Worm (Caenorhabditis elegans) whole organism, young adult: Measurements from ENCODE around the gene col-176.

Experiments used
- B0336.3 ChIP-seq: fragments of 200-800 bp; sonication (Bioruptor generic); IDR thresholded peaks from 2 replicates; pipeline ENCODE4 v1.3.6; 2022; ENCODE audit warnings: missing genetic modification characterization, missing compliant biosample characterization
- C06A6.2 ChIP-seq: fragments of 200-800 bp; sonication (Bioruptor generic); conservative IDR thresholded peaks from 2 replicates; pipeline ENCODE4 v1.3.6; 2022; ENCODE audit warnings: missing genetic modification characterization, missing compliant biosample characterization
- D2030.7 ChIP-seq: fragments of 200-800 bp; sonication (Bioruptor generic); IDR thresholded peaks from 2 replicates; pipeline ENCODE4 v1.3.6; 2022; ENCODE audit warnings: missing genetic modification reagents, missing genetic modification characterization, missing compliant biosample characterization
- F37B4.10 ChIP-seq: fragments of 200-800 bp; sonication (Bioruptor generic); IDR thresholded peaks from 2 replicates; pipeline ENCODE4 v1.3.6; 2022; ENCODE audit warnings: missing genetic modification characterization, missing compliant biosample characterization
- F52B5.7 ChIP-seq: sonication (generic microtip); optimal IDR thresholded peaks from 2 replicates; lab custom pipeline; 2016; ENCODE audit warnings: mild to moderate bottlenecking, missing genetic modification characterization, missing compliant biosample characterization
- T07F8.4 ChIP-seq: sonication (generic microtip); optimal IDR thresholded peaks from 2 replicates; lab custom pipeline; 2016; ENCODE audit warnings: mild to moderate bottlenecking, missing genetic modification characterization, moderate library complexity, missing compliant biosample characterization
- T26A5.8 ChIP-seq: sonication (generic microtip); optimal IDR thresholded peaks from 2 replicates; lab custom pipeline; 2016; ENCODE audit warnings: missing genetic modification characterization, missing compliant biosample characterization
- Y95B8A.8 ChIP-seq: fragments of 200-800 bp; sonication (Bioruptor generic); IDR thresholded peaks from 2 replicates; pipeline ENCODE4 v1.3.6; 2022; ENCODE audit warnings: missing genetic modification reagents, missing genetic modification characterization, missing compliant biosample characterization
- atf-7 ChIP-seq: sonication (generic microtip); optimal IDR thresholded peaks from 2 replicates; lab custom pipeline; 2017; ENCODE audit warnings: mild to moderate bottlenecking, missing genetic modification characterization, missing compliant biosample characterization
- attf-3 ChIP-seq: fragments of 200-800 bp; sonication (Bioruptor generic); conservative IDR thresholded peaks from 2 replicates; pipeline ENCODE4 v1.3.6; 2022; ENCODE audit warnings: missing genetic modification reagents, missing genetic modification characterization, missing compliant biosample characterization
- cebp-1 ChIP-seq, 2 experiments: fragments of 200-800 bp in 1 of 2; sonication (Bioruptor generic) in 1 of 2; sonication (generic microtip) in 1 of 2; IDR thresholded peaks in 1 of 2; optimal IDR thresholded peaks in 1 of 2; 2 replicates each; pipeline versions ENCODE4 v1.3.6 to Lab custom; 2017 to 2022; ENCODE audit warnings: missing compliant biosample characterization in 2 of 2, missing genetic modification characterization in 2 of 2, mild to moderate bottlenecking in 1 of 2, missing genetic modification reagents in 1 of 2, moderate library complexity in 1 of 2
- dox-1 ChIP-seq: fragments of 200-800 bp; sonication (Bioruptor generic); IDR thresholded peaks from 2 replicates; pipeline ENCODE4 v1.3.6; 2022; ENCODE audit warnings: missing genetic modification reagents, missing genetic modification characterization, missing compliant biosample characterization
- dpff-1 ChIP-seq: sonication (generic microtip); optimal IDR thresholded peaks from 2 replicates; lab custom pipeline; 2017; ENCODE audit warnings: mild to moderate bottlenecking, missing genetic modification characterization, missing compliant biosample characterization
- dpl-1 ChIP-seq: fragments of 150-350 bp; optimal IDR thresholded peaks from 2 replicates; lab custom pipeline; 2014; ENCODE audit warnings: missing biosample characterization, missing genetic modification reagents, missing genetic modification characterization
- egl-18 ChIP-seq: fragments of 200-800 bp; sonication (Bioruptor generic); IDR thresholded peaks from 2 replicates; pipeline ENCODE4 v1.3.6; 2022; ENCODE audit warnings: missing genetic modification reagents, missing genetic modification characterization, missing compliant biosample characterization
- hmg-1.2 ChIP-seq: fragments of 200-800 bp; sonication (Bioruptor generic); IDR thresholded peaks from 2 replicates; pipeline ENCODE4 v1.3.6; 2022; ENCODE audit warnings: missing genetic modification reagents, missing genetic modification characterization, missing compliant biosample characterization
- let-607 ChIP-seq, 2 experiments: fragments of 200-800 bp in 1 of 2; sonication (Bioruptor generic) in 1 of 2; sonication (generic microtip) in 1 of 2; optimal IDR thresholded peaks; 2 replicates each; lab custom pipeline; 2016 to 2018; ENCODE audit warnings: mild to moderate bottlenecking in 2 of 2, missing compliant biosample characterization in 2 of 2, missing genetic modification characterization in 2 of 2, moderate library complexity in 2 of 2, missing genotype in 1 of 2
- lin-26 ChIP-seq: fragments of 200-800 bp; sonication (Bioruptor generic); IDR thresholded peaks from 2 replicates; pipeline ENCODE4 v1.3.6; 2022; ENCODE audit warnings: missing genetic modification reagents, missing genetic modification characterization, missing compliant biosample characterization
- lir-1 ChIP-seq: fragments of 200-800 bp; sonication (Bioruptor generic); conservative IDR thresholded peaks from 2 replicates; pipeline ENCODE4 v1.3.6; 2022; ENCODE audit warnings: missing genetic modification reagents, missing genetic modification characterization, missing compliant biosample characterization
- lsy-27 ChIP-seq: sonication (generic microtip); optimal IDR thresholded peaks from 2 replicates; lab custom pipeline; 2017; ENCODE audit warnings: missing genetic modification characterization, mild to moderate bottlenecking, missing compliant biosample characterization, antibody characterized with exemption, missing genotype, borderline replicate concordance; ENCODE audit not compliant: insufficient read depth
- madf-10 ChIP-seq: sonication (generic microtip); optimal IDR thresholded peaks from 2 replicates; lab custom pipeline; 2016; ENCODE audit warnings: mild to moderate bottlenecking, missing genetic modification characterization, missing compliant biosample characterization
- madf-3 ChIP-seq: fragments of 200-800 bp; sonication (Bioruptor generic); IDR thresholded peaks from 2 replicates; pipeline ENCODE4 v1.3.6; 2022; ENCODE audit warnings: missing genetic modification reagents, missing genetic modification characterization, missing compliant biosample characterization
- nhr-80 ChIP-seq: sonication (generic microtip); optimal IDR thresholded peaks from 2 replicates; lab custom pipeline; 2016; ENCODE audit warnings: missing genetic modification characterization, missing compliant biosample characterization
- rcor-1 ChIP-seq: fragments of 200-800 bp; sonication (Bioruptor generic); IDR thresholded peaks from 2 replicates; pipeline ENCODE4 v1.3.6; 2022; ENCODE audit warnings: missing genetic modification reagents, missing genetic modification characterization, missing compliant biosample characterization
- snpc-1.3 ChIP-seq: sonication (generic microtip); optimal IDR thresholded peaks from 2 replicates; lab custom pipeline; 2017; ENCODE audit warnings: missing genetic modification characterization, mild to moderate bottlenecking, missing compliant biosample characterization, antibody characterized with exemption, moderate library complexity, missing genotype, missing genetic modification reagents; ENCODE audit not compliant: insufficient read depth
- snpc-4 ChIP-seq, 5 experiments: fragments of 150-350 bp in 1 of 5; sonication (generic microtip) in 4 of 5; optimal IDR thresholded peaks; 2 replicates each; lab custom pipeline; 2014 to 2018; ENCODE audit warnings: missing genetic modification characterization in 5 of 5, missing biosample characterization in 3 of 5, antibody characterized with exemption in 2 of 5, mild to moderate bottlenecking in 2 of 5, missing compliant biosample characterization in 2 of 5, missing genotype in 2 of 5, moderate library complexity in 2 of 5, missing genetic modification reagents in 1 of 5
- somi-1 ChIP-seq: fragments of 200-800 bp; sonication (Bioruptor generic); optimal IDR thresholded peaks from 2 replicates; lab custom pipeline; 2018; ENCODE audit warnings: mild to moderate bottlenecking, missing genetic modification characterization, missing compliant biosample characterization
- sptf-2 ChIP-seq: fragments of 200-800 bp; sonication (Bioruptor generic); optimal IDR thresholded peaks from 2 replicates; lab custom pipeline; 2018; ENCODE audit warnings: mild to moderate bottlenecking, missing genetic modification characterization, missing compliant biosample characterization
- tbp1 ChIP-seq: fragments of 200-800 bp; sonication (Bioruptor generic); optimal IDR thresholded peaks from 2 replicates; lab custom pipeline; 2018; ENCODE audit warnings: mild to moderate bottlenecking, missing genetic modification characterization, missing compliant biosample characterization
- ztf-18 ChIP-seq: sonication (generic microtip); optimal IDR thresholded peaks from 2 replicates; lab custom pipeline; 2016; ENCODE audit warnings: missing genotype, mild to moderate bottlenecking, missing genetic modification characterization, missing compliant biosample characterization
- ztf-25 ChIP-seq: fragments of 200-800 bp; sonication (Bioruptor generic); IDR thresholded peaks from 2 replicates; pipeline ENCODE4 v1.3.6; 2022; ENCODE audit warnings: missing genetic modification reagents, missing genetic modification characterization, missing compliant biosample characterization
- ztf-26 ChIP-seq: sonication (generic microtip); optimal IDR thresholded peaks from 2 replicates; lab custom pipeline; 2017; ENCODE audit warnings: missing genetic modification characterization, missing compliant biosample characterization

col-176 gene

ce11 chrX:10051625-10052024 lies 25.8 kb upstream of the col-176 start:
- TF ChIP-seq B0336.3 (GFP tag; lab: Robert Waterston, UW) (no peak), nhr-80 (peak; percentile 76), somi-1 (GFP tag; lab: Kevin White, UChicago) (peak; percentile 58), T26A5.8 (no peak), ztf-25 (GFP tag; lab: Robert Waterston, UW) (no peak), T07F8.4 (no peak), lsy-27 (no peak), snpc-4 (GFP tag; optimal IDR thresholded peaks at IDR 0.05; lab: Kevin White, UChicago) (no peak), snpc-4 (tag; optimal IDR thresholded peaks at IDR 0.05; lab: Kevin White, UChicago) (no peak), let-607 (tag; optimal IDR thresholded peaks at IDR 0.05; lab: Kevin White, UChicago) (peak in 1 of 2 experiments; percentile 37), F52B5.7 (tag; lab: Kevin White, UChicago) (no peak), ztf-26 (tag; lab: Kevin White, UChicago) (peak; percentile 44), tbp1 (GFP tag; lab: Kevin White, UChicago) (no peak), madf-10 (tag; lab: Kevin White, UChicago) (peak; percentile 5), lir-1 (GFP tag; lab: Robert Waterston, UW) (no peak), rcor-1 (GFP tag; lab: Robert Waterston, UW) (no peak), dpl-1 (no peak), Y95B8A.8 (no peak), atf-7 (peak; percentile 61), egl-18 (no peak), hmg-1.2 (GFP tag; lab: Robert Waterston, UW) (no peak), C06A6.2 (GFP tag; lab: Robert Waterston, UW) (peak; percentile 44; the same call in 1 of the 2 replicates), D2030.7 (GFP tag; lab: Robert Waterston, UW) (no peak), lin-26 (no peak), madf-3 (GFP tag; lab: Robert Waterston, UW) (no peak), dox-1 (GFP tag; lab: Robert Waterston, UW) (0 out of 2 replicates have a peak, but pooled peaks have one; percentile 18)

DNA sequence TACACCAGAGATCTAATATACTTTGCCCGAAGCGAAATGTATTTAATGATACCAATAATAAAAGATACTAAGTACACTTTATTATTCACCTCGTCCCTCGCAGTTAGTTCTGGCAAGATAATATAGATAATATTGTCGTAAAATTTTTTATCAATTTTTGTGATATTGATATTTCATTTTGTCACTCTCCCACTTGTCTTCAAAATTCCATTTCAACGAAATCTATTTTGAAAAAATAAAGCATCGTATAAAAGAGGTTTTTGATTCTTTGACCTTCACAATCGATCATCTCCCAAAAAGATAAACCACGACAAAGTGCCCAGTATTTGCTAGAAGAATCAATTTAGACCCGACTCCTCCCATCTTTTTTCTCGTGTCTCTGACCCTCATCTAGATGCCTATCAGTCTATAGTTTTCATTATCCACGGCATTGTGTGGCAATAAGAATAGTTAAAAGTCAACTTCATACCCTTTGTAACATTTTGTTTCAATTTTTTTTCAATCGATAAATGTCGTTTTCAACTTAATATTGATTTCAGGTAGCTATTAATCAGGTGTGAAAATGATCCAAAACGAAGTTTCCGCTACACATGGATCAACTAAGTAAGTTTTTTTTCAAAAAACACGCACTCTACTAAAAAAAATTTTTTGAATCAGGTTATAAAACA lies 23.5 kb upstream of the col-176 start, which contains the start of gene cbs-1:
Gene cbs-1 (plus strand): TSS at position 534 of the 668 bp plus-strand sequence.
- no peak for TF ChIP-seq snpc-1.3 (tag; lab: Kevin White, UChicago)
- peak; percentile 9 for TF ChIP-seq nhr-80

DNA sequence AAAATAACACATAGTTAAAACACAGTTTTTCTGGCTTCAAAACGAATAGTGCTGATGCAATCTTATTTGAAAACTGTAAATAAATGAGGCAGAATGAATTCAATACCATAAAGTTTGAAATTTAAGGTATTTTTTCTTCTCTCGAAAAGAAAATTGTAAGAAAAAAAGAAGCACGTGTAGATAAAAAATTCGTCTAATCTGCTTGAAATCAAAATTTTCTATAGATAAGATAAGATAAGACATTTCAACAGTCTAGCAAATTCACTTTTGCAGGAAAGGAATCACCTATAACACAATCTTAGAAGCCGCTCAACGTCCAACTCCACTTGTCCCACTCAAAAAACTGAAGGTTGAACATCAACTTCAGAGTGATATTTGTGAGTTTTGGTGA lies 23.0 kb upstream of the col-176 start:
- TF ChIP-seq madf-10 (tag; lab: Kevin White, UChicago) (no peak), sptf-2 (GFP tag; lab: Kevin White, UChicago) (no peak), dpff-1 (tag; lab: Kevin White, UChicago) (no peak), cebp-1 (GFP tag; IDR thresholded peaks at IDR 0.05; lab: Robert Waterston, UW) (no peak), cebp-1 (tag; optimal IDR thresholded peaks at IDR 0.05; lab: Kevin White, UChicago) (no peak), attf-3 (GFP tag; lab: Robert Waterston, UW) (no peak)

DNA sequence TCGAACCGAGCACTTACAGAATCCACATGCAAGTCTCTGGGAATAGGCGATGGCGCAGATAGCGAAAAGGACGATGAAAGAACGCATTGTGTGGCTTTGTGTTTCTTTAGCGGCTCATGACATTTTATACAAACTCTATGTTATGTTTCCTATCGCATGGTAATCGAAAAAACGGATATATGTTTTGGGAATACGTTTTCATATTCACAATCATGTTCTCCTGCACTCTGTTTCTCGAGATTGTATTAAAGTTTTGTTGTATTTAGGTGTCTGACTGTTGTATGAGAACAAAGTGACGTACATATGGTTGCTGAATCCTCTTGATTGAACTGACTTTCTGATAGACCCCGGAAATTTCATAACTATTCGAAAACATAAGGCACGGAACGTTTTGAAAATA lies 19.1 kb upstream of the col-176 start, which contains the start of gene ZC373.2:
Gene ZC373.2 (minus strand): TSS at position 101 of the 400 bp plus-strand sequence.
- no peak for TF ChIP-seq F37B4.10 (GFP tag; lab: Robert Waterston, UW)
- no peak for TF ChIP-seq ztf-18 (tag; lab: Kevin White, UChicago)
- no peak for TF ChIP-seq let-607 (tag; optimal IDR thresholded peaks at IDR 0.05; lab: Kevin White, UChicago)
- TF ChIP-seq sptf-2 (GFP tag; lab: Kevin White, UChicago) = no peak
